Fruit fly (Drosophila melanogaster) whole organism, embryonic: ENCODE data around the gene st.
A peak's percentile ranks its signal among the peaks of the same experiment; 100 is the strongest.

Source experiments
- Abd-B ChIP-seq: fragments of 200-800 bp; sonication (Bioruptor generic); optimal IDR thresholded peaks from 2 replicates; lab custom pipeline; 2018; ENCODE audit warnings: missing biosample characterization, mild to moderate bottlenecking, missing genetic modification characterization, moderate library complexity
- Aef1 ChIP-seq: fragments of 200-800 bp; sonication (Bioruptor generic); IDR thresholded peaks from 3 replicates; pipeline ENCODE4 v1.3.6; 2022; ENCODE audit warnings: missing biosample characterization, missing genetic modification characterization
- CG11696 ChIP-seq: fragments of 200-800 bp; sonication (Bioruptor generic); IDR thresholded peaks from 2 replicates; pipeline ENCODE4 v1.3.6; 2022; ENCODE audit warnings: missing biosample characterization, missing genetic modification characterization
- CG15601 ChIP-seq: fragments of 200-800 bp; sonication (Bioruptor generic); optimal IDR thresholded peaks from 3 replicates; lab custom pipeline; 2019; ENCODE audit warnings: missing biosample characterization, mild to moderate bottlenecking, missing genetic modification characterization, moderate library complexity
- CG17186 ChIP-seq: fragments of 200-800 bp; sonication (Bioruptor generic); optimal IDR thresholded peaks from 3 replicates; lab custom pipeline; 2017; ENCODE audit warnings: missing biosample characterization, missing genetic modification reagents, missing genetic modification characterization
- CG17361 ChIP-seq: fragments of 200-800 bp; sonication (Bioruptor generic); IDR thresholded peaks from 3 replicates; pipeline ENCODE4 v1.3.6; 2022; ENCODE audit warnings: missing biosample characterization, missing genetic modification characterization
- CG2120 ChIP-seq: fragments of 200-800 bp; sonication (Bioruptor generic); optimal IDR thresholded peaks from 3 replicates; lab custom pipeline; 2016; ENCODE audit warnings: missing biosample characterization, missing genetic modification characterization
- CG30403 ChIP-seq: fragments of 200-800 bp; sonication (Bioruptor generic); optimal IDR thresholded peaks from 3 replicates; lab custom pipeline; 2016; ENCODE audit warnings: missing biosample characterization, missing genetic modification characterization
- CG3065 ChIP-seq: fragments of 200-800 bp; sonication (Bioruptor generic); optimal IDR thresholded peaks from 2 replicates; lab custom pipeline; 2016; ENCODE audit warnings: missing biosample characterization, missing genetic modification characterization
- CG31388 ChIP-seq: fragments of 200-800 bp; sonication (Bioruptor generic); optimal IDR thresholded peaks from 2 replicates; lab custom pipeline; 2016; ENCODE audit warnings: missing biosample characterization, missing genetic modification characterization
- CG34376 ChIP-seq: fragments of 200-800 bp; sonication (Bioruptor generic); optimal IDR thresholded peaks from 2 replicates; lab custom pipeline; 2018; ENCODE audit warnings: missing biosample characterization, mild to moderate bottlenecking, missing genetic modification characterization
- CG3726 ChIP-seq: fragments of 200-800 bp; sonication (Bioruptor generic); IDR thresholded peaks from 3 replicates; pipeline ENCODE4, ENCODE4 v1.3.6; 2022; ENCODE audit warnings: missing biosample characterization, missing genetic modification characterization
- CG3847 ChIP-seq: fragments of 200-800 bp; sonication (Bioruptor generic); IDR thresholded peaks from 2 replicates; pipeline ENCODE4 v1.3.6; 2022; ENCODE audit warnings: missing biosample characterization, missing genetic modification characterization
- CG4820 ChIP-seq: fragments of 200-800 bp; sonication (Bioruptor generic); optimal IDR thresholded peaks from 3 replicates; lab custom pipeline; 2016; ENCODE audit warnings: missing biosample characterization, missing genetic modification characterization
- CG6254 ChIP-seq: fragments of 200-800 bp; sonication (Bioruptor generic); optimal IDR thresholded peaks from 3 replicates; lab custom pipeline; 2017; ENCODE audit warnings: mild to moderate bottlenecking, missing biosample characterization, missing genetic modification reagents, missing genetic modification characterization
- CG6683 ChIP-seq: fragments of 200-800 bp; sonication (Bioruptor generic); optimal IDR thresholded peaks from 2 replicates; lab custom pipeline; 2017; ENCODE audit warnings: missing biosample characterization, mild to moderate bottlenecking, missing genetic modification characterization, missing genetic modification reagents
- CG8924 ChIP-seq: fragments of 200-800 bp; optimal IDR thresholded peaks from 3 replicates; lab custom pipeline; 2019; ENCODE audit warnings: missing biosample characterization, mild to moderate bottlenecking, missing genetic modification characterization, moderate library complexity
- CG9437 ChIP-seq: fragments of 200-800 bp; sonication (Bioruptor generic); optimal IDR thresholded peaks from 2 replicates; lab custom pipeline; 2018; ENCODE audit warnings: missing biosample characterization, mild to moderate bottlenecking, missing genetic modification characterization
- CoRest ChIP-seq: fragments of 200-800 bp; sonication (Bioruptor generic); optimal IDR thresholded peaks from 3 replicates; lab custom pipeline; 2018; ENCODE audit warnings: missing biosample characterization, mild to moderate bottlenecking, missing genetic modification characterization, moderate library complexity
- Dad ChIP-seq: fragments of 200-800 bp; sonication (Bioruptor generic); optimal IDR thresholded peaks from 3 replicates; lab custom pipeline; 2016; ENCODE audit warnings: missing biosample characterization, missing genetic modification characterization
- Drgx ChIP-seq: fragments of 200-800 bp; sonication (Bioruptor generic); IDR thresholded peaks from 2 replicates; pipeline ENCODE4 v1.3.6; 2022; ENCODE audit warnings: missing biosample characterization, missing genetic modification characterization
- HHEX ChIP-seq: fragments of 200-800 bp; sonication (Bioruptor generic); optimal IDR thresholded peaks from 3 replicates; lab custom pipeline; 2017; ENCODE audit warnings: missing biosample characterization, mild to moderate bottlenecking, missing genetic modification characterization, missing genetic modification reagents
- HLH4C ChIP-seq: fragments of 200-800 bp; sonication (Bioruptor generic); IDR thresholded peaks from 3 replicates; pipeline ENCODE4 v1.3.6; 2022; ENCODE audit warnings: missing biosample characterization, missing genetic modification characterization; ENCODE audit not compliant: partially characterized antibody
- Jarid2 ChIP-seq: fragments of 200-800 bp; sonication (Bioruptor generic); optimal IDR thresholded peaks from 3 replicates; lab custom pipeline; 2017; ENCODE audit warnings: mild to moderate bottlenecking, missing biosample characterization, missing genetic modification reagents, missing genetic modification characterization
- Meics ChIP-seq: fragments of 200-800 bp; sonication (Bioruptor generic); optimal IDR thresholded peaks from 2 replicates; lab custom pipeline; 2017; ENCODE audit warnings: missing biosample characterization, mild to moderate bottlenecking, missing genetic modification characterization
- NfI ChIP-seq: fragments of 200-800 bp; sonication (Bioruptor generic); optimal IDR thresholded peaks from 3 replicates; lab custom pipeline; 2018; ENCODE audit warnings: missing biosample characterization, mild to moderate bottlenecking, missing genetic modification characterization, moderate library complexity
- Pdp1 ChIP-seq, 2 experiments: fragments of 200-800 bp; sonication (Bioruptor generic); optimal IDR thresholded peaks; 3 replicates each; lab custom pipeline; 2016; ENCODE audit warnings: missing biosample characterization in 2 of 2, missing genetic modification characterization in 2 of 2, mild to moderate bottlenecking in 1 of 2, moderate library complexity in 1 of 2
- Poxn ChIP-seq: fragments of 200-800 bp; sonication (Bioruptor generic); IDR thresholded peaks from 2 replicates; pipeline ENCODE4 v1.3.6; 2022; ENCODE audit warnings: missing biosample characterization, missing genetic modification characterization
- Taf1 ChIP-seq: fragments of 200-800 bp; sonication (Bioruptor generic); IDR thresholded peaks from 2 replicates; pipeline ENCODE4 v1.3.6; 2022; ENCODE audit warnings: missing biosample characterization, missing genetic modification characterization
- ac ChIP-seq: fragments of 200-800 bp; sonication (Bioruptor generic); optimal IDR thresholded peaks from 3 replicates; lab custom pipeline; 2017; ENCODE audit warnings: missing biosample characterization, mild to moderate bottlenecking, missing genetic modification characterization
- aop ChIP-seq: fragments of 200-800 bp; sonication (Bioruptor generic); IDR thresholded peaks from 2 replicates; pipeline ENCODE4 v1.3.6; 2022; ENCODE audit warnings: missing biosample characterization, missing genetic modification characterization
- ato ChIP-seq: fragments of 200-800 bp; sonication (Bioruptor generic); IDR thresholded peaks from 2 replicates; pipeline ENCODE4 v1.3.6; 2022; ENCODE audit warnings: missing biosample characterization, missing genetic modification characterization; ENCODE audit not compliant: partially characterized antibody
- chinmo ChIP-seq: fragments of 200-800 bp; sonication (Bioruptor generic); IDR thresholded peaks from 4 replicates; pipeline ENCODE4 v1.3.6; 2022; ENCODE audit warnings: missing biosample characterization, missing genetic modification characterization; ENCODE audit not compliant: partially characterized antibody
- chm ChIP-seq: fragments of 200-800 bp; sonication (Bioruptor generic); IDR thresholded peaks from 2 replicates; pipeline ENCODE4 v1.3.6; 2022; ENCODE audit warnings: missing biosample characterization, missing genetic modification characterization
- dati ChIP-seq: fragments of 200-800 bp; sonication (Bioruptor generic); IDR thresholded peaks from 2 replicates; pipeline ENCODE4 v1.3.6; 2022; ENCODE audit warnings: missing biosample characterization, missing genetic modification characterization
- esg ChIP-seq: fragments of 200-800 bp; sonication (Bioruptor generic); conservative IDR thresholded peaks from 2 replicates; pipeline ENCODE4 v1.3.6; 2022; ENCODE audit warnings: missing biosample characterization, missing genetic modification characterization
- fd3F ChIP-seq: fragments of 200-800 bp; sonication (Bioruptor generic); optimal IDR thresholded peaks from 2 replicates; lab custom pipeline; 2018; ENCODE audit warnings: missing biosample characterization, mild to moderate bottlenecking, missing genetic modification characterization, moderate library complexity
- fd64A ChIP-seq: fragments of 200-800 bp; sonication (Bioruptor generic); optimal IDR thresholded peaks from 3 replicates; lab custom pipeline; 2018; ENCODE audit warnings: missing biosample characterization, mild to moderate bottlenecking, missing genetic modification characterization
- fru ChIP-seq: fragments of >200 bp; optimal IDR thresholded peaks from 2 replicates; lab custom pipeline; 2017
- gce ChIP-seq: fragments of 200-800 bp; sonication (Bioruptor generic); IDR thresholded peaks from 3 replicates; pipeline ENCODE4 v1.3.6; 2022; ENCODE audit warnings: missing biosample characterization, missing genetic modification characterization
- gsb ChIP-seq: fragments of 200-800 bp; sonication (Bioruptor generic); IDR thresholded peaks from 2 replicates; pipeline ENCODE4 v1.3.6; 2022; ENCODE audit warnings: missing biosample characterization, missing genetic modification characterization
- hb ChIP-seq: fragments of 200-800 bp; sonication (Bioruptor generic); IDR thresholded peaks from 3 replicates; pipeline ENCODE4 v1.3.6; 2022; ENCODE audit warnings: missing biosample characterization, missing genetic modification characterization; ENCODE audit not compliant: partially characterized antibody
- inv ChIP-seq: fragments of 200-800 bp; sonication (Bioruptor generic); IDR thresholded peaks from 2 replicates; pipeline ENCODE4 v1.3.6; 2022; ENCODE audit warnings: missing biosample characterization, missing genetic modification characterization; ENCODE audit not compliant: partially characterized antibody
- jing ChIP-seq: fragments of 200-800 bp; sonication (Bioruptor generic); optimal IDR thresholded peaks from 2 replicates; lab custom pipeline; 2018; ENCODE audit warnings: missing biosample characterization, mild to moderate bottlenecking, missing genetic modification characterization
- kay ChIP-seq: fragments of 200-800 bp; sonication (Bioruptor generic); optimal IDR thresholded peaks from 2 replicates; lab custom pipeline; 2016; ENCODE audit warnings: missing biosample characterization, missing genetic modification characterization
- lab ChIP-seq: fragments of 200-800 bp; sonication (Bioruptor generic); optimal IDR thresholded peaks from 3 replicates; lab custom pipeline; 2017; ENCODE audit warnings: missing biosample characterization, missing genetic modification characterization, mild to moderate bottlenecking, moderate library complexity, missing genetic modification reagents
- lola ChIP-seq, 3 experiments: fragments of >200 bp in 2 of 3; fragments of 200-800 bp in 1 of 3; sonication (Bioruptor generic) in 1 of 3; optimal IDR thresholded peaks; 2 replicates each; lab custom pipeline; 2017 to 2019; ENCODE audit warnings: missing biosample characterization in 3 of 3, missing genetic modification characterization in 3 of 3, mild to moderate bottlenecking in 1 of 3, moderate library complexity in 1 of 3
- nau ChIP-seq: fragments of 200-800 bp; sonication (Bioruptor generic); optimal IDR thresholded peaks from 3 replicates; lab custom pipeline; 2017; ENCODE audit warnings: missing biosample characterization, mild to moderate bottlenecking, missing genetic modification characterization, missing genetic modification reagents
- so ChIP-seq: fragments of 200-800 bp; sonication (Bioruptor generic); IDR thresholded peaks from 3 replicates; pipeline ENCODE4 v1.3.6; 2022; ENCODE audit warnings: missing biosample characterization, missing genetic modification characterization
- tio ChIP-seq: fragments of 200-800 bp; sonication (Bioruptor generic); optimal IDR thresholded peaks from 2 replicates; lab custom pipeline; 2017; ENCODE audit warnings: missing biosample characterization, missing genetic modification characterization, inconsistent platforms
- ttk ChIP-seq: fragments of 200-800 bp; sonication (Bioruptor generic); IDR thresholded peaks from 2 replicates; pipeline ENCODE4 v2.1.2; 2022; ENCODE audit warnings: missing biosample characterization, missing genetic modification characterization

The st gene

DNA sequence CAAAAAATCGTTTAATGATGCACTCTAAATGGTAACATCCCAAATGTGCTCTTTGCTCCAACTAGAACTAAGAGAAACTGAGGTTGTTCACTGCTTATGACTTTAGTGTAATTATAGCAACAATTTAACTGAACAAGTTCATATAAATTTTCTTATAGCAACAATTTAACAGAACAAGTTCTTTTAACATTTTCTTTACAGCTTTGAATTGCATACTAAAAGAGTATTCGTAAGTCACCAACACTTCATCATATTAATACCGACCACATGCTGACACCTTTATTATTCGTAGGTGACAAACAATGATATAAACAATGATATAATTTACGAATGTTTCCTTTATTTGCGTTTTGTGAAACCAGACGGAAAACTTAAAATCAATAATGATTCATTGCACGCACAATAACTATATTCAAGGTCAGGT, 2.8 kb upstream of the st start:
- TF ChIP-seq fd64A (GFP tag; lab: Kevin White, UChicago) (no peak), CG30403 (no peak), Abd-B (GFP tag; lab: Kevin White, UChicago) (no peak), fru (lab: Kevin White, UChicago) (no peak), ato (GFP tag; lab: Robert Waterston, UW) (no peak), Jarid2 (GFP tag; lab: Kevin White, UChicago) (no peak), CG31388 (no peak), CG15601 (tag; lab: Kevin White, UChicago) (peak; percentile 31), kay (peak; percentile 16), CG3847 (no peak), Poxn (GFP tag; lab: Robert Waterston, UW) (no peak), gsb (GFP tag; lab: Robert Waterston, UW) (no peak), Pdp1 (GFP tag; optimal IDR thresholded peaks at IDR 0.05; lab: Kevin White, UChicago) (peak in 1 of 2 experiments; percentile 62), aop (no peak), CG4820 (GFP tag; lab: Kevin White, UChicago) (no peak), CG6683 (GFP tag; lab: Kevin White, UChicago) (no peak), so (GFP tag; lab: Robert Waterston, UW) (no peak), Aef1 (no peak), ac (GFP tag; lab: Kevin White, UChicago) (no peak), jing (GFP tag; lab: Kevin White, UChicago) (no peak), gce (GFP tag; lab: Robert Waterston, UW) (no peak), Meics (peak; percentile 20), ttk (GFP tag; lab: Robert Waterston, UW) (0 out of 2 replicates have a peak, but pooled peaks have one; percentile 9), Drgx (no peak), CG34376 (no peak), CG9437 (GFP tag; lab: Kevin White, UChicago) (peak; percentile 14), chinmo (no peak), lab (GFP tag; lab: Kevin White, UChicago) (peak; percentile 7), CG2120 (no peak), CG6254 (no peak), nau (peak; percentile 45), NfI (GFP tag; lab: Kevin White, UChicago) (no peak), CG3726 (no peak), Dad (no peak), CG3065 (GFP tag; lab: Kevin White, UChicago) (no peak), HLH4C (GFP tag; lab: Robert Waterston, UW) (no peak), hb (GFP tag; lab: Robert Waterston, UW) (no peak), tio (peak; percentile 4), chm (GFP tag; lab: Robert Waterston, UW) (no peak), CG11696 (GFP tag; lab: Robert Waterston, UW) (no peak), CG8924 (tag; lab: Kevin White, UChicago) (no peak), dati (no peak), inv (GFP tag; lab: Robert Waterston, UW) (no peak), lola (GFP tag; optimal IDR thresholded peaks at IDR 0.05; lab: Kevin White, UChicago) (no peak), Taf1 (GFP tag; lab: Robert Waterston, UW) (no peak), fd3F (GFP tag; lab: Kevin White, UChicago) (peak; percentile 19), CoRest (tag; lab: Kevin White, UChicago) (peak; percentile 18), CG17361 (peak; percentile 69; the same call in 2 of the 3 replicates), CG17186 (no peak), HHEX (GFP tag; lab: Kevin White, UChicago) (peak; percentile 2), esg (GFP tag; lab: Robert Waterston, UW) (no peak)
